Worm (Caenorhabditis elegans): ENCODE data around the gene kgb-2.

The kgb-2 gene

ce11 chrIV:3654823-3655222 lies 48.2 kb downstream of the kgb-2 start:
- TF ChIP-seq ceh-28 (tag; optimal IDR thresholded peaks at IDR 0.05) (no peak), lin-39 (tag; optimal IDR thresholded peaks at IDR 0.05) (no peak), nhr-76 (tag; optimal IDR thresholded peaks at IDR 0.05) (no peak), unc-39 (tag; optimal IDR thresholded peaks at IDR 0.05) (no peak), nhr-67 (tag; optimal IDR thresholded peaks at IDR 0.05) (no peak), eor-1 (tag; optimal IDR thresholded peaks at IDR 0.05) (no peak), nhr-12 (tag; optimal IDR thresholded peaks at IDR 0.05) (no peak), nhr-28 (tag; optimal IDR thresholded peaks at IDR 0.05) (no peak), ZK546.5 (tag; optimal IDR thresholded peaks at IDR 0.05) (no peak), hmg-11 (tag; optimal IDR thresholded peaks at IDR 0.05) (no peak), nfya-1 (tag; optimal IDR thresholded peaks at IDR 0.05; ENCODE audit: insufficient read depth) (no peak), tbx-2 (tag; optimal IDR thresholded peaks at IDR 0.05) (no peak), ceh-9 (tag; optimal IDR thresholded peaks at IDR 0.05) (no peak), fkh-10 (GFP tag; optimal IDR thresholded peaks at IDR 0.05) (no peak)

ce11 chrIV:3655896-3656295 lies 49.3 kb downstream of the kgb-2 start:
- TF ChIP-seq nfya-1 (tag; optimal IDR thresholded peaks at IDR 0.05; ENCODE audit: insufficient read depth) (peak; percentile 11), nhr-25 (tag; optimal IDR thresholded peaks at IDR 0.05) (no peak), mml-1 (tag; optimal IDR thresholded peaks at IDR 0.05) (peak; percentile 1), ZK546.5 (tag; optimal IDR thresholded peaks at IDR 0.05) (no peak), unc-62 (GFP tag; optimal IDR thresholded peaks at IDR 0.05) (no peak), tbx-2 (tag; optimal IDR thresholded peaks at IDR 0.05) (no peak), nhr-11 (tag; optimal IDR thresholded peaks at IDR 0.05) (no peak), nhr-237 (tag; optimal IDR thresholded peaks at IDR 0.05) (no peak), ceh-82 (tag; optimal IDR thresholded peaks at IDR 0.05) (no peak), ama-1 (optimal IDR thresholded peaks at IDR 0.05) (no peak)
